Worm (Caenorhabditis elegans) whole organism, L2 larva: ENCODE results near the gene Y53C12A.8.

Source experiments
- C34F6.9 ChIP-seq: fragments of 150-350 bp; optimal IDR thresholded peaks from 2 replicates; lab custom pipeline; 2014; ENCODE audit warnings: missing biosample characterization, missing genetic modification characterization
- F13H6.1 ChIP-seq: sonication (generic microtip); optimal IDR thresholded peaks from 2 replicates; lab custom pipeline; 2016; ENCODE audit warnings: missing genetic modification characterization, missing compliant biosample characterization
- R02D3.7 ChIP-seq: fragments of 150-350 bp; optimal IDR thresholded peaks from 2 replicates; lab custom pipeline; 2014; ENCODE audit warnings: missing biosample characterization, missing genetic modification characterization
- Y55F3AM.14 ChIP-seq: fragments of 200-800 bp; sonication (Bioruptor generic); optimal IDR thresholded peaks from 2 replicates; lab custom pipeline; 2018; ENCODE audit warnings: mild to moderate bottlenecking, missing genetic modification characterization, missing compliant biosample characterization
- ZK546.5 ChIP-seq: sonication (generic microtip); optimal IDR thresholded peaks from 2 replicates; lab custom pipeline; 2017; ENCODE audit warnings: missing biosample characterization, missing genetic modification characterization
- alr-1 ChIP-seq: fragments of 150-350 bp; optimal IDR thresholded peaks from 2 replicates; lab custom pipeline; 2014; ENCODE audit warnings: missing biosample characterization, missing genetic modification characterization
- aly-2 ChIP-seq: fragments of 150-350 bp; optimal IDR thresholded peaks from 2 replicates; lab custom pipeline; 2014; ENCODE audit warnings: missing biosample characterization, missing genetic modification characterization
- ama-1 ChIP-seq: fragments of 150-350 bp; optimal IDR thresholded peaks from 2 replicates; lab custom pipeline; 2018; ENCODE audit warnings: inconsistent platforms
- blmp-1 ChIP-seq: sonication (generic microtip); optimal IDR thresholded peaks from 2 replicates; lab custom pipeline; 2017; ENCODE audit warnings: missing genetic modification characterization, mild to moderate bottlenecking, missing compliant biosample characterization, antibody characterized with exemption, moderate library complexity; ENCODE audit not compliant: insufficient read depth
- ceh-16 ChIP-seq: fragments of 150-350 bp; optimal IDR thresholded peaks from 2 replicates; lab custom pipeline; 2014; ENCODE audit warnings: missing biosample characterization, missing genetic modification characterization
- ceh-82 ChIP-seq: fragments of 150-350 bp; optimal IDR thresholded peaks from 2 replicates; lab custom pipeline; 2014; ENCODE audit warnings: missing biosample characterization, missing genetic modification characterization
- crh-2 ChIP-seq: sonication (generic microtip); optimal IDR thresholded peaks from 2 replicates; lab custom pipeline; 2017; ENCODE audit warnings: missing biosample characterization, missing genetic modification characterization
- dmd-4 ChIP-seq: sonication (generic microtip); optimal IDR thresholded peaks from 2 replicates; lab custom pipeline; 2017; ENCODE audit warnings: missing biosample characterization, missing genetic modification characterization
- egl-27 ChIP-seq: sonication (generic microtip); optimal IDR thresholded peaks from 3 replicates; lab custom pipeline; 2017; ENCODE audit warnings: missing biosample characterization, missing genetic modification reagents, missing genetic modification characterization
- elt-1 ChIP-seq: fragments of 150-350 bp; optimal IDR thresholded peaks from 2 replicates; lab custom pipeline; 2014; ENCODE audit warnings: missing biosample characterization, missing genetic modification characterization
- elt-3 ChIP-seq: sonication (generic microtip); optimal IDR thresholded peaks from 2 replicates; lab custom pipeline; 2017; ENCODE audit warnings: missing biosample characterization, missing genetic modification characterization
- fos-1 ChIP-seq: fragments of 150-350 bp; optimal IDR thresholded peaks from 2 replicates; lab custom pipeline; 2014; ENCODE audit warnings: missing biosample characterization, missing genetic modification characterization
- lin-11 ChIP-seq: fragments of 150-350 bp; sonication (generic microtip); optimal IDR thresholded peaks from 2 replicates; lab custom pipeline; 2014; ENCODE audit warnings: missing biosample characterization, missing genetic modification characterization, inconsistent platforms, mixed read lengths
- lin-13 ChIP-seq: fragments of 150-350 bp; optimal IDR thresholded peaks from 2 replicates; lab custom pipeline; 2014; ENCODE audit warnings: missing biosample characterization, missing genetic modification reagents, missing genetic modification characterization
- lin-39 ChIP-seq: fragments of 150-350 bp; optimal IDR thresholded peaks from 2 replicates; lab custom pipeline; 2014; ENCODE audit warnings: missing biosample characterization, missing genetic modification reagents, missing genetic modification characterization
- lsy-2 ChIP-seq, 2 experiments: fragments of 150-350 bp in 1 of 2; sonication (generic microtip) in 1 of 2; optimal IDR thresholded peaks; 2 replicates each; lab custom pipeline; 2014 to 2017; ENCODE audit warnings: missing biosample characterization in 2 of 2, missing genetic modification characterization in 2 of 2
- mab-5 ChIP-seq: fragments of 150-350 bp; optimal IDR thresholded peaks from 2 replicates; lab custom pipeline; 2014; ENCODE audit warnings: missing biosample characterization, missing genetic modification characterization
- mbf-1 ChIP-seq: sonication (generic microtip); optimal IDR thresholded peaks from 2 replicates; lab custom pipeline; 2017; ENCODE audit warnings: missing biosample characterization, missing genetic modification characterization
- mdl-1 ChIP-seq, 2 experiments: fragments of 150-350 bp in 1 of 2; sonication (generic microtip) in 1 of 2; optimal IDR thresholded peaks; 2 replicates each; lab custom pipeline; 2017; ENCODE audit warnings: missing biosample characterization in 2 of 2, missing genetic modification characterization in 2 of 2
- nhr-10 ChIP-seq: sonication (generic microtip); optimal IDR thresholded peaks from 2 replicates; lab custom pipeline; 2017; ENCODE audit warnings: missing biosample characterization, missing genetic modification characterization
- nhr-12 ChIP-seq: fragments of 150-350 bp; optimal IDR thresholded peaks from 2 replicates; lab custom pipeline; 2014; ENCODE audit warnings: missing biosample characterization, missing genetic modification characterization
- nhr-129 ChIP-seq: fragments of 150-350 bp; optimal IDR thresholded peaks from 2 replicates; lab custom pipeline; 2014; ENCODE audit warnings: missing biosample characterization, missing genetic modification characterization
- nhr-21 ChIP-seq: fragments of 150-350 bp; optimal IDR thresholded peaks from 2 replicates; lab custom pipeline; 2014; ENCODE audit warnings: missing biosample characterization, missing genetic modification characterization
- nhr-23 ChIP-seq: fragments of 150-350 bp; optimal IDR thresholded peaks from 2 replicates; lab custom pipeline; 2014; ENCODE audit warnings: missing biosample characterization, missing genetic modification reagents, missing genetic modification characterization
- nhr-237 ChIP-seq: fragments of 150-350 bp; optimal IDR thresholded peaks from 2 replicates; lab custom pipeline; 2014; ENCODE audit warnings: missing biosample characterization, missing genetic modification characterization
- nhr-25 ChIP-seq: fragments of 150-350 bp; sonication (generic microtip); optimal IDR thresholded peaks from 3 replicates; lab custom pipeline; 2014; ENCODE audit warnings: missing biosample characterization, missing genetic modification characterization
- nhr-6 ChIP-seq: fragments of 150-350 bp; optimal IDR thresholded peaks from 2 replicates; lab custom pipeline; 2014; ENCODE audit warnings: missing biosample characterization, missing genetic modification characterization
- peb-1 ChIP-seq: fragments of 150-350 bp; optimal IDR thresholded peaks from 2 replicates; lab custom pipeline; 2014; ENCODE audit warnings: missing biosample characterization, missing genetic modification characterization
- sem-4 ChIP-seq: fragments of 150-350 bp; optimal IDR thresholded peaks from 2 replicates; lab custom pipeline; 2014; ENCODE audit warnings: missing biosample characterization, missing genetic modification reagents, missing genetic modification characterization
- skn-1 ChIP-seq: sonication (generic microtip); optimal IDR thresholded peaks from 2 replicates; lab custom pipeline; 2017; ENCODE audit warnings: missing biosample characterization, missing genetic modification characterization
- sma-3 ChIP-seq: sonication (generic microtip); optimal IDR thresholded peaks from 2 replicates; lab custom pipeline; 2016; ENCODE audit warnings: missing genetic modification reagents, missing genetic modification characterization, missing compliant biosample characterization
- sma-9 ChIP-seq, 2 experiments: fragments of 150-350 bp in 1 of 2; sonication (generic microtip) in 1 of 2; optimal IDR thresholded peaks; 2 replicates each; lab custom pipeline; 2014 to 2016; ENCODE audit warnings: missing genetic modification characterization in 2 of 2, mild to moderate bottlenecking in 1 of 2, missing biosample characterization in 1 of 2, missing compliant biosample characterization in 1 of 2, missing genetic modification reagents in 1 of 2, moderate library complexity in 1 of 2
- unc-39 ChIP-seq: fragments of 150-350 bp; optimal IDR thresholded peaks from 2 replicates; lab custom pipeline; 2014; ENCODE audit warnings: missing biosample characterization, missing genetic modification characterization
- unc-55 ChIP-seq: fragments of 150-350 bp; sonication (generic microtip); optimal IDR thresholded peaks from 3 replicates; lab custom pipeline; 2014; ENCODE audit warnings: missing biosample characterization, missing genetic modification reagents, missing genetic modification characterization
- unc-62 ChIP-seq: fragments of 150-350 bp; optimal IDR thresholded peaks from 2 replicates; lab custom pipeline; 2014; ENCODE audit warnings: missing biosample characterization, missing genetic modification reagents, missing genetic modification characterization
- ztf-1 ChIP-seq: fragments of 200-800 bp; sonication (Bioruptor generic); conservative IDR thresholded peaks from 2 replicates; pipeline ENCODE4 v1.3.6; 2022; ENCODE audit warnings: missing genetic modification characterization, missing compliant biosample characterization
- ztf-4 ChIP-seq: fragments of 150-350 bp; optimal IDR thresholded peaks from 2 replicates; lab custom pipeline; 2014; ENCODE audit warnings: missing biosample characterization, missing genetic modification characterization

Gene Y53C12A.8

DNA sequence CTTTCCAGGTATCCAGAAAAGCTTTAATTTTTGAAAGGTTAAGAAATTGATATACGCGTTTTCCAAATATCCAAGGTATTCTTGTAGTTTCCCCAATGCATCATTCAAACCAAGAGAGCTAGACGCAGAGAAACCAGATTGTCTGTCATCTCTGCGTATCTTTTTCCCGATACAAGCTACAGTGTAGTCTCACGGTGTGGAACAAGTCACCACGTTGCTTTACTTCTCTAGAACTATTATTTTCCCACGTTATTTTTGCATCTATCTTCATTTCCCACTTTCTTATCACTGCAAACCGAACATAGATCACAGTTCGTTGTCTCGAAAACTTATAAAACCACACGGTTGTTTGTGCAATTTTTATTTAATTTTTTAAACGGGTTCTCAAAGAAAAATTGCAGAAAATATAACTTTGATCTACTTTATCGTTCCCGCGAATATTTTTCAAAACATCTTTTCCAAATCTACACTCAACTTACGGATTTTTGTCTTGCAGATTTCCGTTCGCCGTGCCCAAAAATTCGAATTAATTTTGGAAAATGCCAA lies 44.0 kb downstream of the Y53C12A.8 start, which contains the start of gene gstk-1:
gstk-1 (plus strand) TSS at position 496 of the 546 bp plus-strand sequence.
- TF ChIP-seq skn-1 (tag; lab: Kevin White, UChicago): no peak
- TF ChIP-seq elt-1: no peak
- peak; percentile 11 for TF ChIP-seq F13H6.1 (tag; lab: Kevin White, UChicago)
- no peak for TF ChIP-seq ceh-16
- TF ChIP-seq lin-13 (GFP tag; lab: Kevin White, UChicago): peak; percentile 82
- TF ChIP-seq peb-1: no peak
- TF ChIP-seq unc-55 (GFP tag; lab: Kevin White, UChicago): no peak
- TF ChIP-seq crh-2: peak; percentile 81
- peak; percentile 54 for TF ChIP-seq sma-3 (GFP tag; lab: Kevin White, UChicago)
- no peak for TF ChIP-seq C34F6.9
- peak; percentile 89 for TF ChIP-seq sma-9 (GFP tag; optimal IDR thresholded peaks at IDR 0.05; lab: Kevin White, UChicago)
- TF ChIP-seq sma-9 (tag; optimal IDR thresholded peaks at IDR 0.05; lab: Kevin White, UChicago): no peak
- no peak for TF ChIP-seq ama-1 (lab: Kevin White, UChicago)
- TF ChIP-seq elt-3 (tag; lab: Kevin White, UChicago): no peak
- TF ChIP-seq R02D3.7 (tag; lab: Kevin White, UChicago): no peak
- TF ChIP-seq nhr-23: no peak
- no peak for TF ChIP-seq ztf-1
- TF ChIP-seq nhr-21 (tag; lab: Kevin White, UChicago): peak; percentile 59
- no peak for TF ChIP-seq nhr-6 (tag; lab: Kevin White, UChicago)
- no peak for TF ChIP-seq mab-5 (tag; lab: Kevin White, UChicago)
- TF ChIP-seq nhr-129 (tag; lab: Kevin White, UChicago): no peak
- peak in 1 of 2 experiments; percentile 35 for TF ChIP-seq lsy-2 (tag; optimal IDR thresholded peaks at IDR 0.05; lab: Kevin White, UChicago)
- no peak for TF ChIP-seq ceh-82 (tag; lab: Kevin White, UChicago)
- TF ChIP-seq unc-62 (GFP tag; lab: Kevin White, UChicago): no peak
- TF ChIP-seq lin-11 (tag; lab: Kevin White, UChicago): no peak
- TF ChIP-seq fos-1 (tag; lab: Kevin White, UChicago): peak; percentile 44
- no peak for TF ChIP-seq nhr-12 (tag; lab: Kevin White, UChicago)
- peak; percentile 25 for TF ChIP-seq blmp-1 (tag; lab: Kevin White, UChicago)
- TF ChIP-seq sem-4 (tag; lab: Kevin White, UChicago): no peak
- TF ChIP-seq ZK546.5 (tag; lab: Kevin White, UChicago): no peak
- TF ChIP-seq mdl-1 (tag; optimal IDR thresholded peaks at IDR 0.05; lab: Kevin White, UChicago): peak in 1 of 2 experiments; percentile 42

DNA sequence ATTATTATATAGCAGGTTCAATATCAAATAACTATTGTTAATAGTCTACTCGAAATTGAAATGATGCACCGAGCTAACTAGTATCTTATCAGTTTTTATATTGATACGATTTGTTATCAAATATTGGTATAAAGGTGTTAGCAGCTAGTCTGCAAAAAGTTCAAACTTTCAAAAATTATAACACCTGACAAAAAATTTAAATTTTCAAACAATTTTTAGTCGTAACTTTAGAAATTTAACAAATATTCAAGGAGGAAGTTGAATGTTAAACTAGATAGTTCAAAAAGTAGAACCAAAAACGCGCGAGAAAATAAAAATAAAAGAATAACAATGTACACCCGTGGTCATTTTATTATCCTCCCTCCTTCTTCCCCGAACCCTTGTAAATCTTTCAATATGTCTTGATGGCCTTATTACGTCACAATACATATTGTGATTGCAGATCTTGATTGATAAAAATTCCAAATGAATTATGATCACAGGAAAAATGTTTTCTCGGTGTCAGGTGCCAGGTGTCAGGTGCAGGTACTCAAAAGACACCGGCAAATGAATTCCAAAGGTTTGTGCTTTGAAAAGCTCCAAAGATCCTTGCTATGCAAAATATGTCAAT lies 44.6 kb downstream of the Y53C12A.8 start, which contains the start of gene ZK1307.1:
ZK1307.1 (minus strand) TSS at position 51 of the 610 bp plus-strand sequence.
- TF ChIP-seq sma-9 (GFP tag; optimal IDR thresholded peaks at IDR 0.05; lab: Kevin White, UChicago) (peak; percentile 17), sma-9 (tag; optimal IDR thresholded peaks at IDR 0.05; lab: Kevin White, UChicago) (no peak), mbf-1 (tag; lab: Kevin White, UChicago) (no peak), nhr-129 (tag; lab: Kevin White, UChicago) (peak; percentile 18)

DNA sequence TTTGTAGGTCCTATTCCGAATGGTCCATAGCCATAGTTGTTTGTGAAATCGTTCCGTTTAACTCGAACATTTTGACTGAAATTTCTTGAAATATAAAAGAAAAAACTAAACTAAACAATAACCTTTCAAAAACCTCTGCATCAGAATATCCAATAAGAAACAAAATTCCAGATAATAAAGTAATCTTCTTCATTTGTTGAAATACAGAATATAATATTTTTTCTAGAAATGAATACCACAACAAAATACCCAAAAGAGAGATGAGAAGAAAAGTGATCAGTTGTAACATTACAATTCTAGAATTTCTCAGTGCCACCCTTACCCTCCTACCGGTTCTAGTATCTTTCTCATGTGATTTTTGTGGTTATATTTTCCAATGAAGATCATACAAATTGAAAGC lies 46.6 kb downstream of the Y53C12A.8 start, which contains the start of gene ZK1307.2:
ZK1307.2 (minus strand) TSS at position 274 of the 400 bp plus-strand sequence.
- TF ChIP-seq nhr-25 (tag; lab: Kevin White, UChicago) (peak; percentile 32), mab-5 (tag; lab: Kevin White, UChicago) (no peak), lin-39 (no peak), lin-11 (tag; lab: Kevin White, UChicago) (no peak), lin-13 (GFP tag; lab: Kevin White, UChicago) (no peak)
- TF ChIP-seq, all 48 proteins: peak for 1

DNA sequence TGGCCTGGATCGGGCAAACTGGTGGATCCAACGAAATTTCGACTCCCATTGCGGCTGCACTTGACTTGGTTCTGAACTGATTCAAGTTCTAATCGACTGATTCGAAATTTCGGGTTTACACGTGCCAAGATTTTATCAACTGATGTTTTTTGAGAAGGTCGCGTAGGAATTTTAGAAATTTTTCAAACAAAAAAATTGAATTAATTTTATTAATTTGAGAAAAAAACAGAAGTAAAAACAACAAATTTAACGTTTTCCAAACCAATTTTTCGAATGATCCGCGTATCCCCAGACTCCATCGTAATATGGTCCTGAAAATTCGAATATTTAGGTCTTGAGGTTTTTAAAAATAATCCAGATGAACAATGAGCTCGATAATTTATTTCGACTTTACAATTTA lies 47.3 kb downstream of the Y53C12A.8 start, which contains the start of gene ZK1307.3:
ZK1307.3 (minus strand) TSS at position 101 of the 400 bp plus-strand sequence.
- TF ChIP-seq ztf-4 (tag; lab: Kevin White, UChicago): no peak
- no peak for TF ChIP-seq unc-39 (tag; lab: Kevin White, UChicago)
- TF ChIP-seq nhr-10: no peak
- TF ChIP-seq mab-5 (tag; lab: Kevin White, UChicago): no peak
- no peak for TF ChIP-seq skn-1 (tag; lab: Kevin White, UChicago)
- TF ChIP-seq sem-4 (tag; lab: Kevin White, UChicago): no peak
- no peak for TF ChIP-seq unc-62 (GFP tag; lab: Kevin White, UChicago)
- TF ChIP-seq egl-27 (tag; lab: Kevin White, UChicago): no peak
- no peak for TF ChIP-seq sma-9 (GFP tag; optimal IDR thresholded peaks at IDR 0.05; lab: Kevin White, UChicago)
- TF ChIP-seq sma-9 (tag; optimal IDR thresholded peaks at IDR 0.05; lab: Kevin White, UChicago): no peak
- no peak for TF ChIP-seq fos-1 (tag; lab: Kevin White, UChicago)
- TF ChIP-seq Y55F3AM.14: no peak
- no peak for TF ChIP-seq R02D3.7 (tag; lab: Kevin White, UChicago)
- no peak for TF ChIP-seq mdl-1 (tag; optimal IDR thresholded peaks at IDR 0.05; lab: Kevin White, UChicago)
- TF ChIP-seq dmd-4 (tag; lab: Kevin White, UChicago): no peak
- TF ChIP-seq nhr-25 (tag; lab: Kevin White, UChicago): no peak
- TF ChIP-seq elt-3 (tag; lab: Kevin White, UChicago): no peak
- TF ChIP-seq C34F6.9: no peak
- no peak for TF ChIP-seq nhr-237
- no peak for TF ChIP-seq aly-2 (tag; lab: Kevin White, UChicago)
- TF ChIP-seq alr-1 (tag; lab: Kevin White, UChicago): no peak
